Fruit fly (Drosophila melanogaster): ENCODE data around the gene CG4239.
A peak's percentile ranks its signal among the peaks of the same experiment; 100 is the strongest.

Gene CG4239

dm6 chrX:16422466-16423124 lies 37.5 kb downstream of the CG4239 start, which contains the start of gene hang (continued):
- no peak for TF ChIP-seq Doc2 (GFP tag; IDR thresholded peaks at IDR 0.05)
- no peak for TF ChIP-seq br (optimal IDR thresholded peaks at IDR 0.05)
- no peak for TF ChIP-seq CG12155 (GFP tag; optimal IDR thresholded peaks at IDR 0.05)
- TF ChIP-seq vfl (GFP tag; optimal IDR thresholded peaks at IDR 0.05): no peak
- TF ChIP-seq Dip3 (GFP tag; optimal IDR thresholded peaks at IDR 0.05): no peak
- no peak for TF ChIP-seq slou (GFP tag; optimal IDR thresholded peaks at IDR 0.05)
- no peak for TF ChIP-seq Drgx (GFP tag; IDR thresholded peaks at IDR 0.05)
- TF ChIP-seq shn (GFP tag; optimal IDR thresholded peaks at IDR 0.05): peak; percentile 34
- peak; percentile 93 for TF ChIP-seq CG14710 (tag; optimal IDR thresholded peaks at IDR 0.05)
- peak; percentile 6 for TF ChIP-seq Atf-2 (GFP tag; optimal IDR thresholded peaks at IDR 0.05)
- no peak for TF ChIP-seq CG8089 (GFP tag; optimal IDR thresholded peaks at IDR 0.05)
- peak; percentile 6 for TF ChIP-seq CG2875 (GFP tag; optimal IDR thresholded peaks at IDR 0.05)
- TF ChIP-seq CG6654 (GFP tag; optimal IDR thresholded peaks at IDR 0.05): no peak
- no peak for TF ChIP-seq pho (GFP tag; optimal IDR thresholded peaks at IDR 0.05)
- TF ChIP-seq dan (GFP tag; IDR thresholded peaks at IDR 0.05): no peak
- TF ChIP-seq CG31388 (GFP tag; optimal IDR thresholded peaks at IDR 0.05): no peak
- TF ChIP-seq CG17802 (tag; optimal IDR thresholded peaks at IDR 0.05): no peak
- TF ChIP-seq CG15696 (tag; optimal IDR thresholded peaks at IDR 0.05): no peak
- no peak for TF ChIP-seq ftz-f1 (GFP tag; optimal IDR thresholded peaks at IDR 0.05)
- TF ChIP-seq CG6791 (GFP tag; IDR thresholded peaks at IDR 0.05; ENCODE audit: partially characterized antibody): peak; percentile 89
- peak; percentile 7 for TF ChIP-seq CG12391 (tag; optimal IDR thresholded peaks at IDR 0.05)
- no peak for TF ChIP-seq Awh (GFP tag; IDR thresholded peaks at IDR 0.05)
- peak; percentile 60 for TF ChIP-seq slbo (GFP tag; IDR thresholded peaks at IDR 0.05)
- TF ChIP-seq CG18599 (GFP tag; optimal IDR thresholded peaks at IDR 0.05): peak; percentile 65
- peak; percentile 31; the same call in 1 of the 4 replicates for TF ChIP-seq Gug (GFP tag; IDR thresholded peaks at IDR 0.05)
- peak; percentile 75 for TF ChIP-seq Rfx (GFP tag; IDR thresholded peaks at IDR 0.05)
- no peak for TF ChIP-seq toy (GFP tag; IDR thresholded peaks at IDR 0.05)
- TF ChIP-seq CG12071 (GFP tag; optimal IDR thresholded peaks at IDR 0.05): peak; percentile 42
- TF ChIP-seq Antp (GFP tag; optimal IDR thresholded peaks at IDR 0.05): peak; percentile 66
- no peak for TF ChIP-seq CG11696 (GFP tag; IDR thresholded peaks at IDR 0.05)
- peak; percentile 8 for TF ChIP-seq pb (GFP tag; optimal IDR thresholded peaks at IDR 0.05)
- TF ChIP-seq Sry-β (GFP tag; optimal IDR thresholded peaks at IDR 0.05): no peak
- TF ChIP-seq kah (GFP tag; optimal IDR thresholded peaks at IDR 0.05): no peak
- no peak for TF ChIP-seq CG10565 (GFP tag; optimal IDR thresholded peaks at IDR 0.05)
- no peak for TF ChIP-seq hkb (optimal IDR thresholded peaks at IDR 0.05)
- peak; percentile 61; the same call in 1 of the 2 replicates for TF ChIP-seq hkb (GFP tag; IDR thresholded peaks at IDR 0.05)
- TF ChIP-seq Dref (GFP tag; IDR thresholded peaks at IDR 0.05): peak; percentile 73
- no peak for TF ChIP-seq CG12236 (GFP tag; optimal IDR thresholded peaks at IDR 0.05)
- peak; percentile 18 for TF ChIP-seq CG1233 (GFP tag; optimal IDR thresholded peaks at IDR 0.05)
- TF ChIP-seq jing (GFP tag; optimal IDR thresholded peaks at IDR 0.05): no peak
- TF ChIP-seq Kr (GFP tag; optimal IDR thresholded peaks at IDR 0.05): no peak
- peak; percentile 65 for TF ChIP-seq sens (GFP tag)
- no peak for TF ChIP-seq fu2 (GFP tag; optimal IDR thresholded peaks at IDR 0.05)
- TF ChIP-seq ems (GFP tag; optimal IDR thresholded peaks at IDR 0.05): peak; percentile 60
- TF ChIP-seq gt (GFP tag; IDR thresholded peaks at IDR 0.05): no peak
- no peak for TF ChIP-seq ac (GFP tag; optimal IDR thresholded peaks at IDR 0.05)
- no peak for TF ChIP-seq Camta (GFP tag; optimal IDR thresholded peaks at IDR 0.05)
- peak; percentile 45 for TF ChIP-seq CG10209 (GFP tag; optimal IDR thresholded peaks at IDR 0.05)
- no peak for TF ChIP-seq lola (GFP tag; optimal IDR thresholded peaks at IDR 0.05)
- TF ChIP-seq Sry-δ (GFP tag; optimal IDR thresholded peaks at IDR 0.05): peak; percentile 95
- TF ChIP-seq danr (GFP tag; IDR thresholded peaks at IDR 0.05): no peak
- TF ChIP-seq stc (GFP tag; IDR thresholded peaks at IDR 0.05): peak; percentile 37; the same call in 1 of the 2 replicates

Data from whole organism, embryonic.